Fruit fly (Drosophila melanogaster): ENCODE data around the gene Kdm2.
A peak's percentile ranks its signal among the peaks of the same experiment; 100 is the strongest.

Gene Kdm2

dm6 chr3R:9047561-9048465 is 4.5 kb upstream of the Kdm2 start, which contains the start of gene Rel (continued):
- peak; percentile 23 for TF ChIP-seq Met (GFP tag; optimal IDR thresholded peaks at IDR 0.05)
- peak; percentile 13 for TF ChIP-seq Sox14 (GFP tag; optimal IDR thresholded peaks at IDR 0.05)
- TF ChIP-seq cyc (GFP tag; optimal IDR thresholded peaks at IDR 0.05): peak; percentile 30
- TF ChIP-seq CG31627 (GFP tag; optimal IDR thresholded peaks at IDR 0.05): peak; percentile 5
- peak; percentile 16 for TF ChIP-seq lz (GFP tag; optimal IDR thresholded peaks at IDR 0.05)
- TF ChIP-seq CG8319 (GFP tag; optimal IDR thresholded peaks at IDR 0.05): no peak
- peak; percentile 15 for TF ChIP-seq Smox (GFP tag; optimal IDR thresholded peaks at IDR 0.05)
- no peak for TF ChIP-seq net (GFP tag; optimal IDR thresholded peaks at IDR 0.05)
- peak; percentile 67 for TF ChIP-seq CG1621 (tag; optimal IDR thresholded peaks at IDR 0.05)
- TF ChIP-seq CG11294 (GFP tag; IDR thresholded peaks at IDR 0.05): no peak
- TF ChIP-seq spab (GFP tag; optimal IDR thresholded peaks at IDR 0.05): no peak
- peak; percentile 70 for TF ChIP-seq Ets96B (tag; optimal IDR thresholded peaks at IDR 0.05)

- peak; percentile 8 for TF ChIP-seq CG6854 (GFP tag; optimal IDR thresholded peaks at IDR 0.05)
- TF ChIP-seq CG11294 (GFP tag; IDR thresholded peaks at IDR 0.05): no peak
- no peak for TF ChIP-seq CG8632 (GFP tag; optimal IDR thresholded peaks at IDR 0.05)
- TF ChIP-seq CG6792 (GFP tag; optimal IDR thresholded peaks at IDR 0.05): no peak
- TF ChIP-seq CG8119 (GFP tag; IDR thresholded peaks at IDR 0.05): no peak
- peak; percentile 14 for TF ChIP-seq CG6808 (GFP tag; optimal IDR thresholded peaks at IDR 0.05)
- peak; percentile 59 for TF ChIP-seq CG1621 (tag; optimal IDR thresholded peaks at IDR 0.05)
- no peak for TF ChIP-seq CG16779 (tag; optimal IDR thresholded peaks at IDR 0.05)
- no peak for TF ChIP-seq CG7368 (GFP tag; optimal IDR thresholded peaks at IDR 0.05)
- TF ChIP-seq CG31627 (GFP tag; optimal IDR thresholded peaks at IDR 0.05): no peak
- no peak for TF ChIP-seq dsx (GFP tag; optimal IDR thresholded peaks at IDR 0.05; ENCODE audit: poor library complexity, severe bottlenecking)
- peak; percentile 53 for TF ChIP-seq fkh (GFP tag; optimal IDR thresholded peaks at IDR 0.05)
- TF ChIP-seq eg (GFP tag; IDR thresholded peaks at IDR 0.05): no peak
- no peak for TF ChIP-seq OdsH (GFP tag; optimal IDR thresholded peaks at IDR 0.05)
- TF ChIP-seq spab (GFP tag; optimal IDR thresholded peaks at IDR 0.05): no peak
- no peak for TF ChIP-seq CG3919 (GFP tag; optimal IDR thresholded peaks at IDR 0.05)
- no peak for TF ChIP-seq CG11902 (GFP tag; optimal IDR thresholded peaks at IDR 0.05)
- peak; percentile 72 for TF ChIP-seq svp (GFP tag)
- TF ChIP-seq CG10631 (GFP tag; optimal IDR thresholded peaks at IDR 0.05): no peak
- TF ChIP-seq fd59A (GFP tag; optimal IDR thresholded peaks at IDR 0.05): no peak
- TF ChIP-seq Eip93F (GFP tag; optimal IDR thresholded peaks at IDR 0.05): no peak
- no peak for TF ChIP-seq Ets21C (GFP tag; optimal IDR thresholded peaks at IDR 0.05)
- peak; percentile 75 for TF ChIP-seq vri (GFP tag; optimal IDR thresholded peaks at IDR 0.05)
- no peak for TF ChIP-seq Hr38 (GFP tag; optimal IDR thresholded peaks at IDR 0.05)
- no peak for TF ChIP-seq CG11762 (GFP tag; optimal IDR thresholded peaks at IDR 0.05; ENCODE audit: insufficient read depth)
- TF ChIP-seq CG6276 (GFP tag; optimal IDR thresholded peaks at IDR 0.05): no peak
- TF ChIP-seq Met (GFP tag; optimal IDR thresholded peaks at IDR 0.05): no peak
- no peak for TF ChIP-seq Blimp-1 (GFP tag; optimal IDR thresholded peaks at IDR 0.05)
- no peak for TF ChIP-seq CG32006 (GFP tag; optimal IDR thresholded peaks at IDR 0.05)
- TF ChIP-seq Ets96B (tag; optimal IDR thresholded peaks at IDR 0.05): no peak
- no peak for TF ChIP-seq Sox14 (GFP tag; optimal IDR thresholded peaks at IDR 0.05)
- TF ChIP-seq Sox15 (GFP tag; optimal IDR thresholded peaks at IDR 0.05): no peak
- TF ChIP-seq Eip75B (GFP tag; optimal IDR thresholded peaks at IDR 0.05): no peak
- no peak for TF ChIP-seq CG6163 (GFP tag; IDR thresholded peaks at IDR 0.05)
- no peak for TF ChIP-seq esn (GFP tag; optimal IDR thresholded peaks at IDR 0.05)
- TF ChIP-seq Gug (GFP tag; IDR thresholded peaks at IDR 0.05): no peak
- no peak for TF ChIP-seq Hr39 (GFP tag; optimal IDR thresholded peaks at IDR 0.05)
- no peak for TF ChIP-seq salr (GFP tag; optimal IDR thresholded peaks at IDR 0.05)
- TF ChIP-seq pdm3 (GFP tag; optimal IDR thresholded peaks at IDR 0.05): no peak
- no peak for TF ChIP-seq achi (GFP tag; optimal IDR thresholded peaks at IDR 0.05)
- TF ChIP-seq CG15336 (GFP tag; IDR thresholded peaks at IDR 0.05): no peak
- TF ChIP-seq net (GFP tag; optimal IDR thresholded peaks at IDR 0.05): no peak
- peak; percentile 50 for TF ChIP-seq Eip78C (GFP tag)
These were observed 3.7 kb upstream of the Kdm2 start, which contains the start of gene Mst85C for dm6 chr3R:9048466-9049072. Gene Mst85C (plus strand): TSS chr3R:9048645.
